Worm (Caenorhabditis elegans) whole organism, L4/young adult: ENCODE data around the gene ztf-17.

ENCODE experiments used
- W03F9.2 ChIP-seq: fragments of 150-350 bp; optimal IDR thresholded peaks from 2 replicates; lab custom pipeline; 2014; ENCODE audit warnings: missing biosample characterization, missing genetic modification characterization
- dao-5 ChIP-seq: sonication (generic microtip); optimal IDR thresholded peaks from 2 replicates; lab custom pipeline; 2016; ENCODE audit warnings: missing genotype, missing genetic modification characterization, moderate library complexity, missing compliant biosample characterization
- him-1 ChIP-seq: sonication (generic microtip); optimal IDR thresholded peaks from 2 replicates; lab custom pipeline; 2016; ENCODE audit warnings: missing genotype, missing genetic modification reagents, missing genetic modification characterization, missing compliant biosample characterization

- TF ChIP-seq him-1 (tag; lab: Kevin White, UChicago) = no peak
- no peak for TF ChIP-seq W03F9.2
- no peak for TF ChIP-seq dao-5 (tag; lab: Kevin White, UChicago)
Measured at ce11 chrII:7877744-7878468, 7.9 kb upstream of the ztf-17 start, which contains the start of gene T01H3.2.
